Fruit fly (Drosophila melanogaster) Kc167 (cell line): ENCODE data around the gene Fntb.

Source experiments
- Sin3A ChIP-seq: fragments of >200 bp; optimal IDR thresholded peaks from 2 replicates; lab custom pipeline; 2018; ENCODE audit warnings: missing external identifiers
- h ChIP-seq: fragments of >200 bp; optimal IDR thresholded peaks from 3 replicates; lab custom pipeline; 2018; ENCODE audit warnings: missing external identifiers
- insv ChIP-seq: fragments of >200 bp; optimal IDR thresholded peaks from 3 replicates; lab custom pipeline; 2018; ENCODE audit warnings: missing external identifiers

dm6 chr3R:16456607-16457006, 23.8 kb downstream of the Fntb start:
- TF ChIP-seq h (lab: Kevin White, UChicago) (no peak), Sin3A (lab: Kevin White, UChicago) (no peak), insv (lab: Kevin White, UChicago) (no peak)
